Fruit fly (Drosophila melanogaster) whole organism: Measurements from ENCODE around the gene CG9525.

Experiments used
- Dll ChIP-seq: fragments of >200 bp; optimal IDR thresholded peaks from 2 replicates; lab custom pipeline; 2017
- psq ChIP-seq: fragments of >200 bp; optimal IDR thresholded peaks from 2 replicates; lab custom pipeline; 2017
- usp ChIP-seq: fragments of >200 bp; optimal IDR thresholded peaks from 2 replicates; lab custom pipeline; 2017; ENCODE audit warnings: missing biosample characterization, missing genetic modification characterization, mixed read lengths

- TF ChIP-seq Dll (no peak), psq (lab: Kevin White, UChicago) (no peak), usp (GFP tag; lab: Kevin White, UChicago) (no peak)
These were observed 5.1 kb upstream of the CG9525 start, which contains the start of gene CG18088 for dm6 chr2L:8967235-8967634.
